Fruit fly (Drosophila melanogaster) whole organism, embryonic: Measurements from ENCODE around the gene plx.

Experiments used
- ATbp ChIP-seq: fragments of 200-800 bp; sonication (Bioruptor generic); optimal IDR thresholded peaks from 2 replicates; lab custom pipeline; 2017; ENCODE audit warnings: missing biosample characterization, mild to moderate bottlenecking, missing genetic modification characterization, missing genetic modification reagents
- C15 ChIP-seq: fragments of 200-800 bp; sonication (Bioruptor generic); IDR thresholded peaks from 3 replicates; pipeline ENCODE4 v1.3.6; 2022; ENCODE audit warnings: missing biosample characterization, missing genetic modification characterization
- CG10462 ChIP-seq: fragments of 200-800 bp; sonication (Bioruptor generic); optimal IDR thresholded peaks from 2 replicates; lab custom pipeline; 2016; ENCODE audit warnings: missing biosample characterization, missing genetic modification characterization
- CG11093 ChIP-seq: fragments of 200-800 bp; sonication (Bioruptor generic); IDR thresholded peaks from 3 replicates; pipeline ENCODE4 v1.3.6; 2022; ENCODE audit warnings: missing biosample characterization, missing genetic modification characterization
- CG12659 ChIP-seq: fragments of 200-800 bp; sonication (Bioruptor generic); optimal IDR thresholded peaks from 3 replicates; lab custom pipeline; 2017; ENCODE audit warnings: mild to moderate bottlenecking, missing biosample characterization, missing genetic modification reagents, missing genetic modification characterization
- CG15479 ChIP-seq: fragments of 200-800 bp; sonication (Bioruptor generic); optimal IDR thresholded peaks from 3 replicates; lab custom pipeline; 2019; ENCODE audit warnings: missing biosample characterization, mild to moderate bottlenecking, missing genetic modification characterization, moderate library complexity
- CG15601 ChIP-seq: fragments of 200-800 bp; sonication (Bioruptor generic); optimal IDR thresholded peaks from 3 replicates; lab custom pipeline; 2019; ENCODE audit warnings: missing biosample characterization, mild to moderate bottlenecking, missing genetic modification characterization, moderate library complexity
- CG17359 ChIP-seq: fragments of 200-800 bp; sonication (Bioruptor generic); optimal IDR thresholded peaks from 3 replicates; lab custom pipeline; 2018; ENCODE audit warnings: missing biosample characterization, mild to moderate bottlenecking, missing genetic modification characterization, moderate library complexity
- CG18764 ChIP-seq: fragments of 200-800 bp; sonication (Bioruptor generic); optimal IDR thresholded peaks from 3 replicates; lab custom pipeline; 2016; ENCODE audit warnings: missing biosample characterization, missing genetic modification characterization
- CG2889 ChIP-seq: fragments of 200-800 bp; sonication (Bioruptor generic); IDR thresholded peaks from 3 replicates; pipeline ENCODE4 v1.3.6; 2022; ENCODE audit warnings: missing biosample characterization, missing genetic modification characterization
- CG30431 ChIP-seq: fragments of 200-800 bp; sonication (Bioruptor generic); optimal IDR thresholded peaks from 2 replicates; lab custom pipeline; 2017; ENCODE audit warnings: missing biosample characterization, missing genetic modification characterization
- CG32767 ChIP-seq: fragments of 200-800 bp; sonication (Bioruptor generic); IDR thresholded peaks from 2 replicates; pipeline ENCODE4 v1.3.6; 2022; ENCODE audit warnings: missing biosample characterization, missing genetic modification characterization
- CG7271 ChIP-seq: fragments of 200-800 bp; sonication (Bioruptor generic); optimal IDR thresholded peaks from 2 replicates; lab custom pipeline; 2018; ENCODE audit warnings: missing biosample characterization, mild to moderate bottlenecking, missing genetic modification characterization, moderate library complexity
- CG8388 ChIP-seq: fragments of 200-800 bp; sonication (Bioruptor generic); optimal IDR thresholded peaks from 2 replicates; lab custom pipeline; 2019; ENCODE audit warnings: missing biosample characterization, mild to moderate bottlenecking, missing genetic modification characterization, moderate library complexity
- CG9437 ChIP-seq: fragments of 200-800 bp; sonication (Bioruptor generic); optimal IDR thresholded peaks from 2 replicates; lab custom pipeline; 2018; ENCODE audit warnings: missing biosample characterization, mild to moderate bottlenecking, missing genetic modification characterization
- D19A ChIP-seq: fragments of 200-800 bp; optimal IDR thresholded peaks from 3 replicates; lab custom pipeline; 2019; ENCODE audit warnings: missing biosample characterization, mild to moderate bottlenecking, missing genetic modification characterization, moderate library complexity
- Dip3 ChIP-seq: fragments of 200-800 bp; sonication (Bioruptor generic); optimal IDR thresholded peaks from 3 replicates; lab custom pipeline; 2016; ENCODE audit warnings: missing biosample characterization, missing genetic modification characterization
- Dll ChIP-seq: fragments of 200-800 bp; sonication (Bioruptor generic); IDR thresholded peaks from 4 replicates; pipeline ENCODE4 v1.3.6; 2022; ENCODE audit warnings: missing biosample characterization, missing genetic modification characterization; ENCODE audit not compliant: partially characterized antibody
- GATAe ChIP-seq: fragments of 200-800 bp; sonication (Bioruptor generic); conservative IDR thresholded peaks from 2 replicates; pipeline ENCODE4 v1.3.6; 2022; ENCODE audit warnings: missing biosample characterization, missing genetic modification characterization
- Gug ChIP-seq: fragments of 200-800 bp; sonication (Bioruptor generic); IDR thresholded peaks from 4 replicates; pipeline ENCODE4 v1.3.6; 2022; ENCODE audit warnings: missing biosample characterization, missing genetic modification characterization
- Hand ChIP-seq: fragments of 200-800 bp; sonication (Bioruptor generic); optimal IDR thresholded peaks from 2 replicates; lab custom pipeline; 2017; ENCODE audit warnings: mild to moderate bottlenecking, missing biosample characterization, missing genetic modification reagents, missing genetic modification characterization
- HmgZ ChIP-seq: fragments of 200-800 bp; sonication (Bioruptor generic); optimal IDR thresholded peaks from 2 replicates; lab custom pipeline; 2018; ENCODE audit warnings: missing biosample characterization, mild to moderate bottlenecking, missing genetic modification characterization
- NK7.1 ChIP-seq: fragments of 200-800 bp; sonication (Bioruptor generic); optimal IDR thresholded peaks from 3 replicates; lab custom pipeline; 2016; ENCODE audit warnings: missing biosample characterization, missing genetic modification characterization
- Sry-β ChIP-seq: fragments of 200-800 bp; sonication (Bioruptor generic); optimal IDR thresholded peaks from 2 replicates; lab custom pipeline; 2018; ENCODE audit warnings: missing biosample characterization, mild to moderate bottlenecking, missing genetic modification characterization, moderate library complexity
- Taf1 ChIP-seq: fragments of 200-800 bp; sonication (Bioruptor generic); IDR thresholded peaks from 2 replicates; pipeline ENCODE4 v1.3.6; 2022; ENCODE audit warnings: missing biosample characterization, missing genetic modification characterization
- Tbp ChIP-seq: fragments of >200 bp; optimal IDR thresholded peaks from 2 replicates; lab custom pipeline; 2018; ENCODE audit warnings: missing biosample characterization, missing genetic modification characterization
- ap ChIP-seq: fragments of 200-800 bp; sonication (Bioruptor generic); IDR thresholded peaks from 2 replicates; pipeline ENCODE4 v1.3.6; 2022; ENCODE audit warnings: missing biosample characterization, missing genetic modification characterization
- ash1 ChIP-seq: fragments of 200-800 bp; sonication (Bioruptor generic); optimal IDR thresholded peaks from 2 replicates; lab custom pipeline; 2018; ENCODE audit warnings: missing biosample characterization, mild to moderate bottlenecking, missing genetic modification characterization
- bsh ChIP-seq, 2 experiments: fragments of 200-800 bp; sonication (Bioruptor generic); optimal IDR thresholded peaks; 2 replicates each; lab custom pipeline; 2017 to 2018; ENCODE audit warnings: mild to moderate bottlenecking in 2 of 2, missing biosample characterization in 2 of 2, missing genetic modification characterization in 2 of 2, moderate library complexity in 1 of 2
- chn ChIP-seq: fragments of 200-800 bp; sonication (Bioruptor generic); optimal IDR thresholded peaks from 2 replicates; lab custom pipeline; 2016; ENCODE audit warnings: missing biosample characterization, missing genetic modification characterization
- crol ChIP-seq: fragments of 200-800 bp; sonication (Bioruptor generic); IDR thresholded peaks from 2 replicates; pipeline ENCODE4 v1.3.6; 2022; ENCODE audit warnings: missing biosample characterization, missing genetic modification characterization
- cwo ChIP-seq: fragments of 200-800 bp; sonication (Bioruptor generic); optimal IDR thresholded peaks from 3 replicates; lab custom pipeline; 2017; ENCODE audit warnings: missing biosample characterization, missing genetic modification characterization, mild to moderate bottlenecking, moderate library complexity, missing genetic modification reagents
- dati ChIP-seq: fragments of 200-800 bp; sonication (Bioruptor generic); IDR thresholded peaks from 2 replicates; pipeline ENCODE4 v1.3.6; 2022; ENCODE audit warnings: missing biosample characterization, missing genetic modification characterization
- dpn ChIP-seq, 2 experiments: fragments of 200-800 bp; sonication (Bioruptor generic); optimal IDR thresholded peaks; 3 replicates each; lab custom pipeline; 2016; ENCODE audit warnings: missing biosample characterization in 2 of 2, missing genetic modification characterization in 2 of 2
- ewg ChIP-seq: fragments of 200-800 bp; sonication (Bioruptor generic); optimal IDR thresholded peaks from 3 replicates; lab custom pipeline; 2017; ENCODE audit warnings: mild to moderate bottlenecking, missing biosample characterization, missing genetic modification reagents, missing genetic modification characterization
- fd64A ChIP-seq: fragments of 200-800 bp; sonication (Bioruptor generic); optimal IDR thresholded peaks from 3 replicates; lab custom pipeline; 2018; ENCODE audit warnings: missing biosample characterization, mild to moderate bottlenecking, missing genetic modification characterization
- ftz-f1 ChIP-seq: fragments of 200-800 bp; sonication (Bioruptor generic); optimal IDR thresholded peaks from 2 replicates; lab custom pipeline; 2016; ENCODE audit warnings: missing biosample characterization, missing genetic modification characterization
- fu2 ChIP-seq: fragments of 200-800 bp; sonication (Bioruptor generic); optimal IDR thresholded peaks from 2 replicates; lab custom pipeline; 2016; ENCODE audit warnings: missing biosample characterization, missing genetic modification characterization
- gsb ChIP-seq: fragments of 200-800 bp; sonication (Bioruptor generic); IDR thresholded peaks from 2 replicates; pipeline ENCODE4 v1.3.6; 2022; ENCODE audit warnings: missing biosample characterization, missing genetic modification characterization
- hkb ChIP-seq, 2 experiments: fragments of 200-800 bp in 1 of 2; fragments of >200 bp in 1 of 2; sonication (Bioruptor generic) in 1 of 2; IDR thresholded peaks in 1 of 2; optimal IDR thresholded peaks in 1 of 2; 2 replicates each; pipeline versions ENCODE4 v1.3.6 to Lab custom; 2017 to 2022; ENCODE audit warnings: missing biosample characterization in 1 of 2, missing genetic modification characterization in 1 of 2
- kay ChIP-seq: fragments of 200-800 bp; sonication (Bioruptor generic); optimal IDR thresholded peaks from 2 replicates; lab custom pipeline; 2016; ENCODE audit warnings: missing biosample characterization, missing genetic modification characterization
- luna ChIP-seq: fragments of 200-800 bp; sonication (Bioruptor generic); optimal IDR thresholded peaks from 2 replicates; lab custom pipeline; 2016; ENCODE audit warnings: missing biosample characterization, missing genetic modification characterization
- mam ChIP-seq: fragments of 200-800 bp; sonication (Bioruptor generic); optimal IDR thresholded peaks from 3 replicates; lab custom pipeline; 2016; ENCODE audit warnings: missing biosample characterization, missing genetic modification characterization
- pan ChIP-seq, 4 experiments: fragments of >200 bp in 3 of 4; fragments of 200-800 bp in 1 of 4; sonication (Bioruptor generic) in 1 of 4; optimal IDR thresholded peaks in 3 of 4; IDR thresholded peaks in 1 of 4; 2 replicates each; pipeline versions ENCODE4 v1.3.6 to Lab custom; 2017 to 2022; ENCODE audit warnings: missing biosample characterization in 2 of 4, missing genetic modification characterization in 2 of 4, mixed read lengths in 1 of 4
- pita ChIP-seq: fragments of 200-800 bp; sonication (Bioruptor generic); optimal IDR thresholded peaks from 2 replicates; lab custom pipeline; 2017; ENCODE audit warnings: missing biosample characterization, mild to moderate bottlenecking, missing genetic modification characterization
- pnt ChIP-seq: fragments of 200-800 bp; sonication (Bioruptor generic); optimal IDR thresholded peaks from 3 replicates; lab custom pipeline; 2016; ENCODE audit warnings: missing biosample characterization, missing genetic modification characterization
- tap ChIP-seq: fragments of 200-800 bp; optimal IDR thresholded peaks from 3 replicates; lab custom pipeline; 2019; ENCODE audit warnings: missing biosample characterization, mild to moderate bottlenecking, missing genetic modification characterization, moderate library complexity
- wor ChIP-seq: fragments of 200-800 bp; sonication (Bioruptor generic); IDR thresholded peaks from 2 replicates; pipeline ENCODE4 v1.3.6; 2022; ENCODE audit warnings: missing biosample characterization, missing genetic modification characterization
- zen2 ChIP-seq: fragments of 200-800 bp; sonication (Bioruptor generic); IDR thresholded peaks from 3 replicates; pipeline ENCODE4 v1.3.6; 2022; ENCODE audit warnings: missing biosample characterization, missing genetic modification characterization; ENCODE audit not compliant: partially characterized antibody

The plx gene

dm6 chr3R:5654692-5655181, 30.9 kb upstream of the plx start, which contains the start of the genes elm and MED27 (continued):
- peak; percentile 87 for TF ChIP-seq hkb (optimal IDR thresholded peaks at IDR 0.05; lab: Kevin White, UChicago)
- TF ChIP-seq hkb (GFP tag; IDR thresholded peaks at IDR 0.05; lab: Robert Waterston, UW): peak; percentile 86
- TF ChIP-seq CG10462 (GFP tag; lab: Kevin White, UChicago): peak; percentile 88
- peak; percentile 96 for TF ChIP-seq mam (GFP tag; lab: Kevin White, UChicago)
- TF ChIP-seq ash1: peak; percentile 35
- TF ChIP-seq chn (GFP tag; lab: Kevin White, UChicago): peak; percentile 95
- TF ChIP-seq ftz-f1 (GFP tag; lab: Kevin White, UChicago): peak; percentile 85
- peak; percentile 59; the same call in 1 of the 2 replicates for TF ChIP-seq crol
- TF ChIP-seq CG15479 (GFP tag; lab: Kevin White, UChicago): peak; percentile 22
- TF ChIP-seq CG30431 (GFP tag; lab: Kevin White, UChicago): peak; percentile 87
- TF ChIP-seq Dll (GFP tag; lab: Robert Waterston, UW): peak; percentile 98
- peak; percentile 81 for TF ChIP-seq GATAe (GFP tag; lab: Robert Waterston, UW)
- TF ChIP-seq Taf1: peak; percentile 90
- peak; percentile 81; the same call in 2 of the 3 replicates for TF ChIP-seq C15 (GFP tag; lab: Robert Waterston, UW)
- TF ChIP-seq HmgZ (tag; lab: Kevin White, UChicago): peak; percentile 95
- TF ChIP-seq dati (GFP tag; lab: Robert Waterston, UW): no peak; the same call in 1 of the 2 replicates
- peak; percentile 91 for TF ChIP-seq CG11093 (GFP tag; lab: Robert Waterston, UW)
- peak; percentile 62 for TF ChIP-seq tap
- peak; percentile 87 for TF ChIP-seq CG18764 (GFP tag; lab: Kevin White, UChicago)
- no peak for TF ChIP-seq Tbp (GFP tag; lab: Kevin White, UChicago)
- peak; percentile 8 for TF ChIP-seq Hand (GFP tag; lab: Kevin White, UChicago)
- TF ChIP-seq Gug (GFP tag; lab: Robert Waterston, UW): peak; percentile 96
- peak; percentile 90 for TF ChIP-seq CG2889
- peak; percentile 88 for TF ChIP-seq CG8388 (GFP tag; lab: Kevin White, UChicago)
- TF ChIP-seq cwo (GFP tag; lab: Kevin White, UChicago): peak; percentile 76
- TF ChIP-seq ap (GFP tag; lab: Robert Waterston, UW): peak; percentile 83
- TF ChIP-seq luna (GFP tag; lab: Kevin White, UChicago): peak; percentile 27
- TF ChIP-seq NK7.1 (GFP tag; lab: Kevin White, UChicago): peak; percentile 71
- TF ChIP-seq pita (GFP tag; lab: Kevin White, UChicago): no peak
- TF ChIP-seq dpn (GFP tag; optimal IDR thresholded peaks at IDR 0.05; lab: Kevin White, UChicago): peak; percentile 95 to 96
- TF ChIP-seq pan (optimal IDR thresholded peaks at IDR 0.05; lab: Kevin White, UChicago): no peak
- peak in 1 of 2 experiments; percentile 89 for TF ChIP-seq pan (GFP tag; optimal IDR thresholded peaks at IDR 0.05 in 1 of 2, IDR thresholded peaks at IDR 0.05 in 1 of 2)
- TF ChIP-seq Dip3: peak; percentile 92
- TF ChIP-seq ewg: peak; percentile 80
- peak; percentile 92 for TF ChIP-seq pnt (GFP tag; lab: Kevin White, UChicago)
- peak; percentile 86 for TF ChIP-seq kay (GFP tag; lab: Kevin White, UChicago)
- peak; percentile 81 for TF ChIP-seq D19A (tag; lab: Kevin White, UChicago)
- peak; percentile 89 for TF ChIP-seq wor
- TF ChIP-seq zen2: peak; percentile 68; the same call in 1 of the 3 replicates
- TF ChIP-seq fu2 (GFP tag; lab: Kevin White, UChicago): peak; percentile 91
- peak; percentile 68 for TF ChIP-seq ATbp (GFP tag; lab: Kevin White, UChicago)
- TF ChIP-seq fd64A (GFP tag; lab: Kevin White, UChicago): no peak
- peak; percentile 75 for TF ChIP-seq CG9437
- TF ChIP-seq CG7271 (tag; lab: Kevin White, UChicago): peak; percentile 83
- TF ChIP-seq bsh (GFP tag; optimal IDR thresholded peaks at IDR 0.05; lab: Kevin White, UChicago): peak; percentile 23 to 92
- TF ChIP-seq CG32767 (GFP tag; lab: Robert Waterston, UW): peak; percentile 91
- peak; percentile 79 for TF ChIP-seq gsb
- TF ChIP-seq CG12659 (GFP tag; lab: Kevin White, UChicago): peak; percentile 97
- TF ChIP-seq CG17359 (tag; lab: Kevin White, UChicago): peak; percentile 89
- peak; percentile 52 for TF ChIP-seq Sry-β
- TF ChIP-seq CG15601: peak; percentile 95
